Worm (Caenorhabditis elegans) whole organism, late embryonic: ENCODE measurements around the gene F20B6.4.

Experiments used
- F13H6.1 ChIP-seq: sonication (generic microtip); optimal IDR thresholded peaks from 2 replicates; lab custom pipeline; 2016; ENCODE audit warnings: missing genetic modification characterization, missing compliant biosample characterization
- Y22D7AL.16 ChIP-seq: sonication (generic microtip); optimal IDR thresholded peaks from 2 replicates; lab custom pipeline; 2016; ENCODE audit warnings: missing genetic modification characterization, missing compliant biosample characterization
- ahr-1 ChIP-seq: sonication (generic microtip); optimal IDR thresholded peaks from 2 replicates; lab custom pipeline; 2016; ENCODE audit warnings: missing genetic modification characterization, missing compliant biosample characterization
- ama-1 ChIP-seq: fragments of 150-350 bp; optimal IDR thresholded peaks from 2 replicates; lab custom pipeline; 2014
- ceh-14 ChIP-seq: sonication (generic microtip); optimal IDR thresholded peaks from 2 replicates; lab custom pipeline; 2016; ENCODE audit warnings: missing genotype, missing genetic modification characterization, missing compliant biosample characterization
- ceh-18 ChIP-seq: sonication (generic microtip); optimal IDR thresholded peaks from 2 replicates; lab custom pipeline; 2016; ENCODE audit warnings: missing genetic modification characterization, missing compliant biosample characterization
- ceh-2 ChIP-seq: sonication (generic microtip); optimal IDR thresholded peaks from 2 replicates; lab custom pipeline; 2016; ENCODE audit warnings: missing genotype, missing genetic modification characterization, missing compliant biosample characterization
- ceh-31 ChIP-seq: sonication (generic microtip); optimal IDR thresholded peaks from 2 replicates; lab custom pipeline; 2016; ENCODE audit warnings: missing genetic modification characterization, missing compliant biosample characterization
- ceh-34 ChIP-seq: sonication (generic microtip); optimal IDR thresholded peaks from 2 replicates; lab custom pipeline; 2016; ENCODE audit warnings: mild to moderate bottlenecking, missing genetic modification characterization, missing compliant biosample characterization
- ceh-45 ChIP-seq: fragments of 200-800 bp; sonication (Bioruptor generic); IDR thresholded peaks from 2 replicates; pipeline ENCODE4 v1.3.6; 2022; ENCODE audit warnings: missing genetic modification reagents, missing genetic modification characterization, missing compliant biosample characterization
- ceh-48 ChIP-seq: sonication (generic microtip); optimal IDR thresholded peaks from 2 replicates; lab custom pipeline; 2016; ENCODE audit warnings: missing genetic modification characterization, inconsistent platforms, missing compliant biosample characterization
- dmd-4 ChIP-seq: sonication (generic microtip); optimal IDR thresholded peaks from 2 replicates; lab custom pipeline; 2016; ENCODE audit warnings: borderline replicate concordance, missing genetic modification characterization, missing compliant biosample characterization
- dve-1 ChIP-seq: sonication (generic microtip); optimal IDR thresholded peaks from 2 replicates; lab custom pipeline; 2017; ENCODE audit warnings: antibody characterized with exemption, mild to moderate bottlenecking, missing genetic modification characterization, missing compliant biosample characterization
- elt-2 ChIP-seq: sonication (generic microtip); optimal IDR thresholded peaks from 2 replicates; lab custom pipeline; 2016; ENCODE audit warnings: missing genetic modification reagents, missing genetic modification characterization, missing compliant biosample characterization
- ets-4 ChIP-seq: sonication (generic microtip); optimal IDR thresholded peaks from 2 replicates; lab custom pipeline; 2016; ENCODE audit warnings: missing genetic modification characterization, missing compliant biosample characterization
- fax-1 ChIP-seq: sonication (generic microtip); optimal IDR thresholded peaks from 2 replicates; lab custom pipeline; 2016; ENCODE audit warnings: missing genotype, missing genetic modification characterization, missing compliant biosample characterization
- gmeb-2 ChIP-seq: sonication (generic microtip); optimal IDR thresholded peaks from 2 replicates; lab custom pipeline; 2016; ENCODE audit warnings: missing genetic modification characterization, inconsistent platforms, missing compliant biosample characterization
- hlh-13 ChIP-seq: fragments of 200-800 bp; sonication (Bioruptor generic); optimal IDR thresholded peaks from 2 replicates; lab custom pipeline; 2018; ENCODE audit warnings: mild to moderate bottlenecking, missing genetic modification characterization, missing compliant biosample characterization
- hlh-30 ChIP-seq: sonication (generic microtip); optimal IDR thresholded peaks from 2 replicates; lab custom pipeline; 2017; ENCODE audit warnings: antibody characterized with exemption, missing genetic modification characterization, missing compliant biosample characterization; ENCODE audit not compliant: insufficient read depth
- hlh-6 ChIP-seq: sonication (generic microtip); optimal IDR thresholded peaks from 2 replicates; lab custom pipeline; 2016; ENCODE audit warnings: missing genotype, missing genetic modification characterization, missing compliant biosample characterization
- hlh-8 ChIP-seq: sonication (generic microtip); optimal IDR thresholded peaks from 2 replicates; lab custom pipeline; 2016; ENCODE audit warnings: missing genotype, missing genetic modification characterization, missing compliant biosample characterization
- madf-2 ChIP-seq: sonication (generic microtip); optimal IDR thresholded peaks from 2 replicates; lab custom pipeline; 2017; ENCODE audit warnings: missing genetic modification characterization, missing compliant biosample characterization
- nfya-1 ChIP-seq: sonication (generic microtip); optimal IDR thresholded peaks from 2 replicates; lab custom pipeline; 2017; ENCODE audit warnings: missing genetic modification characterization, mild to moderate bottlenecking, missing compliant biosample characterization, antibody characterized with exemption, moderate library complexity
- nhr-11 ChIP-seq: fragments of 150-350 bp; optimal IDR thresholded peaks from 2 replicates; lab custom pipeline; 2014; ENCODE audit warnings: missing biosample characterization, missing genetic modification characterization
- npax-4 ChIP-seq: sonication (generic microtip); optimal IDR thresholded peaks from 2 replicates; lab custom pipeline; 2016; ENCODE audit warnings: missing genetic modification characterization, missing compliant biosample characterization
- odd-2 ChIP-seq: sonication (generic microtip); optimal IDR thresholded peaks from 2 replicates; lab custom pipeline; 2017; ENCODE audit warnings: antibody characterized with exemption, mild to moderate bottlenecking, missing genetic modification characterization, missing compliant biosample characterization
- pax-1 ChIP-seq: fragments of 150-350 bp; optimal IDR thresholded peaks from 2 replicates; lab custom pipeline; 2014; ENCODE audit warnings: missing biosample characterization, missing genetic modification characterization
- pha-2 ChIP-seq: sonication (generic microtip); optimal IDR thresholded peaks from 2 replicates; lab custom pipeline; 2017; ENCODE audit warnings: mild to moderate bottlenecking, missing genetic modification characterization, missing compliant biosample characterization
- pha-4 ChIP-seq: fragments of 150-350 bp; optimal IDR thresholded peaks from 2 replicates; lab custom pipeline; 2018; ENCODE audit warnings: missing biosample characterization, missing genetic modification reagents, missing genetic modification characterization
- pqm-1 ChIP-seq: sonication (generic microtip); optimal IDR thresholded peaks from 2 replicates; lab custom pipeline; 2016; ENCODE audit warnings: missing genetic modification characterization, missing compliant biosample characterization
- pros-1 ChIP-seq: fragments of 150-350 bp; optimal IDR thresholded peaks from 2 replicates; lab custom pipeline; 2014; ENCODE audit warnings: missing biosample characterization, missing genetic modification reagents, missing genetic modification characterization
- rnt-1 ChIP-seq: sonication (generic microtip); optimal IDR thresholded peaks from 2 replicates; lab custom pipeline; 2016; ENCODE audit warnings: missing genetic modification characterization, missing compliant biosample characterization
- sdc-2 ChIP-seq: sonication (generic microtip); optimal IDR thresholded peaks from 2 replicates; lab custom pipeline; 2016; ENCODE audit warnings: missing genotype, missing genetic modification characterization, missing compliant biosample characterization
- sox-2 ChIP-seq: fragments of 200-800 bp; sonication (Bioruptor generic); IDR thresholded peaks from 2 replicates; pipeline ENCODE4 v1.3.6; 2022; ENCODE audit warnings: missing genetic modification reagents, missing genetic modification characterization, missing compliant biosample characterization
- syd-9 ChIP-seq: sonication (generic microtip); optimal IDR thresholded peaks from 2 replicates; lab custom pipeline; 2016; ENCODE audit warnings: mild to moderate bottlenecking, missing genetic modification characterization, moderate library complexity, missing compliant biosample characterization
- tbx-2 ChIP-seq: sonication (generic microtip); optimal IDR thresholded peaks from 2 replicates; lab custom pipeline; 2016; ENCODE audit warnings: missing genetic modification characterization, missing compliant biosample characterization
- ttx-3 ChIP-seq: sonication (generic microtip); optimal IDR thresholded peaks from 2 replicates; lab custom pipeline; 2016; ENCODE audit warnings: missing genetic modification reagents, missing genetic modification characterization, missing compliant biosample characterization
- unc-42 ChIP-seq: sonication (generic microtip); optimal IDR thresholded peaks from 2 replicates; lab custom pipeline; 2016; ENCODE audit warnings: missing genotype, missing genetic modification characterization, missing compliant biosample characterization
- unc-55 ChIP-seq: sonication (generic microtip); optimal IDR thresholded peaks from 2 replicates; lab custom pipeline; 2017; ENCODE audit warnings: missing biosample characterization, missing genetic modification reagents, missing genetic modification characterization
- unc-86 ChIP-seq: sonication (generic microtip); optimal IDR thresholded peaks from 2 replicates; lab custom pipeline; 2016; ENCODE audit warnings: missing genetic modification characterization, missing compliant biosample characterization
- zip-5 ChIP-seq: sonication (generic microtip); optimal IDR thresholded peaks from 2 replicates; lab custom pipeline; 2016; ENCODE audit warnings: missing genetic modification characterization, missing compliant biosample characterization

F20B6.4 gene

ce11 chrX:4192235-4192634 is 4.1 kb downstream of the F20B6.4 start:
- TF ChIP-seq pqm-1 (tag; lab: Kevin White, UChicago) (no peak), tbx-2 (tag; lab: Kevin White, UChicago) (no peak), hlh-6 (tag; lab: Kevin White, UChicago) (no peak), F13H6.1 (no peak), ttx-3 (tag; lab: Kevin White, UChicago) (no peak), ceh-45 (GFP tag; lab: Robert Waterston, UW) (no peak), nhr-11 (tag; lab: Kevin White, UChicago) (no peak), pha-4 (tag; lab: Kevin White, UChicago) (no peak), zip-5 (tag; lab: Kevin White, UChicago) (no peak), ahr-1 (tag; lab: Kevin White, UChicago) (no peak), pax-1 (tag; lab: Kevin White, UChicago) (no peak)

DNA sequence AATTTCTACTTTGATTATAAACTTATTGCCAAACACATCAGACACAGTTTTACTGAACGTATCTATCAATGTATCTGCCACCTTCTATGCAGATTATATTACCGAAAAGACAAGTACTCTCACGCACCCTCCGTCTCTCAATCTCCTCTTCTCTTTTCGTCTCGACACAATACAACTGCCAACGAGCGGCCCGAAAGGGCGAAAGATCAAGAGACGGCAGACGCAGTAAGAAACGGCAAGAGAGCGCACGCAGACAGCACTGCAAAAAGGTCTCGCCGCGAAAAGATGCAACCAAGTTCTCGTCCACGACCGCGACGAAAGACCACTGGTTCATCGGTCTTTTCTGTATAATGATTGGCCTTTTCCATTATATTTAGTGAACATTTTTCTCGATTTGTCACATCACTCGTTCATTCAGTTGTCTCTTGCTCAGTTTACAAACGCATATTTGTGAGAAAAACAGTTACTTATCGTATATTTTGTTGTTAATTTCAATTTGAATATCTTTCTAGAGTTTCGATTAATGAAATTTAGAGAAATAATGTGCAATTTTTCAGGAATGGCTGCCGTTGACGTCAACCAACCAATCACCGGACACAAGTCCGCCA is 5.7 kb downstream of the F20B6.4 start, which contains the start of gene vha-12:
TSS of gene vha-12 (plus strand) at position 558 of the 608 bp plus-strand sequence.
- no peak for TF ChIP-seq hlh-13
- TF ChIP-seq ceh-34 (tag; lab: Kevin White, UChicago), result peak; percentile 94
- TF ChIP-seq Y22D7AL.16 (tag; lab: Kevin White, UChicago), result no peak
- TF ChIP-seq ttx-3 (tag; lab: Kevin White, UChicago), result no peak
- peak; percentile 83 for TF ChIP-seq tbx-2 (tag; lab: Kevin White, UChicago)
- peak; percentile 50 for TF ChIP-seq dmd-4 (tag; lab: Kevin White, UChicago)
- peak; percentile 86 for TF ChIP-seq nfya-1
- TF ChIP-seq unc-42 (tag; lab: Kevin White, UChicago), result peak; percentile 82
- TF ChIP-seq pha-4 (tag; lab: Kevin White, UChicago), result no peak
- TF ChIP-seq gmeb-2 (tag; lab: Kevin White, UChicago), result no peak
- peak; percentile 32; the same call in 1 of the 2 replicates for TF ChIP-seq sox-2
- TF ChIP-seq elt-2 (tag; lab: Kevin White, UChicago), result peak; percentile 50
- TF ChIP-seq hlh-30, result peak; percentile 51
- no peak for TF ChIP-seq ceh-45 (GFP tag; lab: Robert Waterston, UW)
- TF ChIP-seq unc-55 (GFP tag; lab: Kevin White, UChicago), result peak; percentile 66
- peak; percentile 76 for TF ChIP-seq pax-1 (tag; lab: Kevin White, UChicago)
- TF ChIP-seq ets-4, result peak; percentile 77
- TF ChIP-seq ceh-31 (tag; lab: Kevin White, UChicago), result peak; percentile 87
- no peak for TF ChIP-seq syd-9 (tag; lab: Kevin White, UChicago)
- no peak for TF ChIP-seq ceh-48
- no peak for TF ChIP-seq npax-4
- TF ChIP-seq ceh-14 (tag; lab: Kevin White, UChicago), result peak; percentile 18
- no peak for TF ChIP-seq fax-1 (tag; lab: Kevin White, UChicago)
- no peak for TF ChIP-seq hlh-8 (tag; lab: Kevin White, UChicago)
- TF ChIP-seq ama-1 (lab: Kevin White, UChicago), result peak; percentile 45
- TF ChIP-seq pha-2 (tag; lab: Kevin White, UChicago), result peak; percentile 24
- TF ChIP-seq rnt-1 (tag; lab: Kevin White, UChicago), result peak; percentile 48
- TF ChIP-seq pros-1 (tag; lab: Kevin White, UChicago), result peak; percentile 76
- peak; percentile 82 for TF ChIP-seq sdc-2 (tag; lab: Kevin White, UChicago)
- peak; percentile 70 for TF ChIP-seq dve-1
- TF ChIP-seq odd-2 (tag; lab: Kevin White, UChicago), result no peak
- peak; percentile 29 for TF ChIP-seq ceh-2 (tag; lab: Kevin White, UChicago)
- TF ChIP-seq unc-86 (tag; lab: Kevin White, UChicago), result no peak
- TF ChIP-seq ceh-18 (tag; lab: Kevin White, UChicago), result peak; percentile 64
- no peak for TF ChIP-seq madf-2 (tag; lab: Kevin White, UChicago)
